Worm (Caenorhabditis elegans): Measurements from ENCODE around the gene glb-23.

- no peak for TF ChIP-seq flt-1 (GFP tag; IDR thresholded peaks at IDR 0.05)
- no peak for TF ChIP-seq ref-1 (GFP tag; conservative IDR thresholded peaks at IDR 0.05)
- no peak for TF ChIP-seq med-1 (GFP tag; optimal IDR thresholded peaks at IDR 0.05; ENCODE audit: insufficient read depth)
- TF ChIP-seq cog-1 (tag; optimal IDR thresholded peaks at IDR 0.05): no peak
Measured at ce11 chrIV:7240564-7240963, 21.3 kb upstream of the glb-23 start.

Data from whole organism, midembryonic.